Worm (Caenorhabditis elegans) whole organism, L4 larva: Measurements from ENCODE around the gene mrpl-32.

Experiments
- F37D6.2 ChIP-seq: sonication (generic microtip); optimal IDR thresholded peaks from 2 replicates; lab custom pipeline; 2016; ENCODE audit warnings: mild to moderate bottlenecking, missing genetic modification characterization, missing compliant biosample characterization
- F49E8.2 ChIP-seq: sonication (generic microtip); optimal IDR thresholded peaks from 2 replicates; lab custom pipeline; 2016; ENCODE audit warnings: missing compliant biosample characterization, mild to moderate bottlenecking, missing genetic modification characterization, borderline replicate concordance
- T26A8.4 ChIP-seq: fragments of 200-800 bp; sonication (Bioruptor generic); IDR thresholded peaks from 2 replicates; pipeline ENCODE4 v1.3.6; 2022; ENCODE audit warnings: missing genetic modification characterization, missing compliant biosample characterization
- ZK546.5 ChIP-seq, 2 experiments: sonication (generic microtip); optimal IDR thresholded peaks; 2 replicates each; lab custom pipeline; 2017; ENCODE audit warnings: missing biosample characterization in 2 of 2, missing genetic modification characterization in 2 of 2
- aha-1 ChIP-seq: fragments of 150-350 bp; peaks from one replicate; lab custom pipeline; 2014; ENCODE audit warnings: missing biosample characterization, missing genetic modification characterization
- ama-1 ChIP-seq: fragments of 150-350 bp; optimal IDR thresholded peaks from 2 replicates; lab custom pipeline; 2014; ENCODE audit warnings: inconsistent platforms, mixed read lengths
- arid-1 ChIP-seq: fragments of 200-800 bp; sonication (Bioruptor generic); conservative IDR thresholded peaks from 2 replicates; pipeline ENCODE4 v1.3.6; 2022; ENCODE audit warnings: missing genetic modification reagents, missing genetic modification characterization, missing compliant biosample characterization
- attf-4 ChIP-seq: sonication (generic microtip); optimal IDR thresholded peaks from 3 replicates; lab custom pipeline; 2017; ENCODE audit warnings: missing biosample characterization, missing genetic modification characterization
- ceh-20 ChIP-seq: fragments of 200-800 bp; sonication (Bioruptor generic); IDR thresholded peaks from 2 replicates; pipeline ENCODE4 v1.3.6; 2022; ENCODE audit warnings: missing genetic modification reagents, missing genetic modification characterization, missing compliant biosample characterization
- ceh-28 ChIP-seq: fragments of 150-350 bp; optimal IDR thresholded peaks from 2 replicates; lab custom pipeline; 2014; ENCODE audit warnings: missing biosample characterization, missing genetic modification reagents, missing genetic modification characterization
- ceh-44 ChIP-seq: fragments of 200-800 bp; sonication (Bioruptor generic); IDR thresholded peaks from 2 replicates; pipeline ENCODE4 v1.3.6; 2022; ENCODE audit warnings: missing genetic modification reagents, missing genetic modification characterization, missing compliant biosample characterization
- ceh-82 ChIP-seq: sonication (generic microtip); optimal IDR thresholded peaks from 2 replicates; lab custom pipeline; 2017; ENCODE audit warnings: missing biosample characterization, missing genetic modification characterization
- ces-1 ChIP-seq: fragments of 150-350 bp; sonication (generic microtip); optimal IDR thresholded peaks from 4 replicates; lab custom pipeline; 2014; ENCODE audit warnings: missing biosample characterization, missing genetic modification reagents, missing genetic modification characterization
- cey-2 ChIP-seq: sonication (generic microtip); optimal IDR thresholded peaks from 3 replicates; lab custom pipeline; 2017; ENCODE audit warnings: missing genetic modification characterization, mild to moderate bottlenecking, missing compliant biosample characterization, antibody characterized with exemption, borderline replicate concordance; ENCODE audit not compliant: insufficient read depth
- ctbp-1 ChIP-seq: fragments of 200-800 bp; sonication (Bioruptor generic); IDR thresholded peaks from 2 replicates; pipeline ENCODE4 v1.3.6; 2022; ENCODE audit warnings: missing genetic modification reagents, missing genetic modification characterization, missing compliant biosample characterization
- dmd-6 ChIP-seq: fragments of 200-800 bp; sonication (Bioruptor generic); IDR thresholded peaks from 2 replicates; pipeline ENCODE4 v1.3.6; 2022; ENCODE audit warnings: missing genetic modification reagents, missing genetic modification characterization, missing compliant biosample characterization
- dmd-8 ChIP-seq: fragments of 200-800 bp; sonication (Bioruptor generic); IDR thresholded peaks from 2 replicates; pipeline ENCODE4 v1.3.6; 2022; ENCODE audit warnings: missing genetic modification characterization, missing compliant biosample characterization
- dmd-9 ChIP-seq: fragments of 200-800 bp; sonication (Bioruptor generic); IDR thresholded peaks from 2 replicates; pipeline ENCODE4 v1.3.6; 2022; ENCODE audit warnings: missing genetic modification reagents, missing genetic modification characterization, missing compliant biosample characterization
- dpl-1 ChIP-seq: fragments of 150-350 bp; optimal IDR thresholded peaks from 2 replicates; lab custom pipeline; 2014; ENCODE audit warnings: missing biosample characterization, missing genetic modification reagents, missing genetic modification characterization
- duxl-1 ChIP-seq: sonication (generic microtip); optimal IDR thresholded peaks from 2 replicates; lab custom pipeline; 2016; ENCODE audit warnings: mild to moderate bottlenecking, missing genetic modification characterization, moderate library complexity, missing compliant biosample characterization; ENCODE audit not compliant: poor library complexity
- jun-1 ChIP-seq: fragments of 150-350 bp; optimal IDR thresholded peaks from 2 replicates; lab custom pipeline; 2014; ENCODE audit warnings: missing biosample characterization, missing genetic modification reagents, missing genetic modification characterization
- lin-15B ChIP-seq: fragments of 150-350 bp; sonication (generic microtip); optimal IDR thresholded peaks from 3 replicates; lab custom pipeline; 2014; ENCODE audit warnings: missing biosample characterization, missing genetic modification characterization
- lin-38 ChIP-seq: fragments of 200-800 bp; sonication (Bioruptor generic); IDR thresholded peaks from 2 replicates; pipeline ENCODE4 v1.3.6; 2022; ENCODE audit warnings: missing genetic modification reagents, missing genetic modification characterization, missing compliant biosample characterization
- lir-3 ChIP-seq: sonication (generic microtip); optimal IDR thresholded peaks from 2 replicates; lab custom pipeline; 2016; ENCODE audit warnings: mild to moderate bottlenecking, missing genetic modification characterization, missing compliant biosample characterization
- lsy-2 ChIP-seq, 2 experiments: fragments of 150-350 bp in 1 of 2; sonication (generic microtip) in 1 of 2; optimal IDR thresholded peaks; 2 replicates each; lab custom pipeline; 2014 to 2017; ENCODE audit warnings: missing biosample characterization in 2 of 2, missing genetic modification characterization in 2 of 2
- mdl-1 ChIP-seq, 2 experiments: fragments of 150-350 bp in 1 of 2; sonication (generic microtip) in 1 of 2; optimal IDR thresholded peaks; 2 replicates each; lab custom pipeline; 2014 to 2017; ENCODE audit warnings: missing biosample characterization in 2 of 2, missing genetic modification characterization in 2 of 2
- mxl-3 ChIP-seq: fragments of 200-800 bp; sonication (Bioruptor generic); optimal IDR thresholded peaks from 2 replicates; lab custom pipeline; 2018; ENCODE audit warnings: mild to moderate bottlenecking, missing genetic modification characterization, missing compliant biosample characterization
- nhr-11 ChIP-seq: fragments of 150-350 bp; optimal IDR thresholded peaks from 2 replicates; lab custom pipeline; 2014; ENCODE audit warnings: missing biosample characterization, missing genetic modification characterization
- nhr-237 ChIP-seq: sonication (generic microtip); optimal IDR thresholded peaks from 2 replicates; lab custom pipeline; 2017; ENCODE audit warnings: missing biosample characterization, missing genetic modification characterization
- nhr-25 ChIP-seq: sonication (generic microtip); optimal IDR thresholded peaks from 2 replicates; lab custom pipeline; 2017; ENCODE audit warnings: missing genetic modification characterization, mild to moderate bottlenecking, missing compliant biosample characterization, antibody characterized with exemption, moderate library complexity, borderline replicate concordance; ENCODE audit not compliant: insufficient read depth
- nhr-28 ChIP-seq: fragments of 150-350 bp; optimal IDR thresholded peaks from 2 replicates; lab custom pipeline; 2014; ENCODE audit warnings: missing biosample characterization, missing genetic modification characterization
- nhr-42 ChIP-seq: fragments of 200-800 bp; sonication (Bioruptor generic); IDR thresholded peaks from 2 replicates; pipeline ENCODE4 v1.3.6; 2022; ENCODE audit warnings: missing genetic modification characterization, missing compliant biosample characterization
- nhr-6 ChIP-seq: fragments of 150-350 bp; optimal IDR thresholded peaks from 2 replicates; lab custom pipeline; 2014; ENCODE audit warnings: missing biosample characterization, missing genetic modification characterization
- nhr-76 ChIP-seq: fragments of 150-350 bp; optimal IDR thresholded peaks from 2 replicates; lab custom pipeline; 2014; ENCODE audit warnings: missing biosample characterization, missing genetic modification characterization
- nhr-77 ChIP-seq: fragments of 150-350 bp; optimal IDR thresholded peaks from 2 replicates; lab custom pipeline; 2014; ENCODE audit warnings: missing biosample characterization, missing genetic modification characterization
- pha-4 ChIP-seq, 2 experiments: fragments of 150-350 bp in 1 of 2; fragments of 200-800 bp in 1 of 2; sonication (Bioruptor generic) in 1 of 2; IDR thresholded peaks in 1 of 2; optimal IDR thresholded peaks in 1 of 2; 2 replicates each; pipeline versions ENCODE4 v1.3.6 to Lab custom; 2014 to 2022; ENCODE audit warnings: missing genetic modification characterization in 2 of 2, missing genetic modification reagents in 2 of 2, missing biosample characterization in 1 of 2, missing compliant biosample characterization in 1 of 2
- php-3 ChIP-seq: fragments of 200-800 bp; sonication (Bioruptor generic); IDR thresholded peaks from 2 replicates; pipeline ENCODE4 v1.3.6; 2022; ENCODE audit warnings: missing genetic modification reagents, missing genetic modification characterization, missing compliant biosample characterization
- pqm-1 ChIP-seq: sonication (generic microtip); optimal IDR thresholded peaks from 2 replicates; lab custom pipeline; 2017; ENCODE audit warnings: missing biosample characterization, missing genetic modification characterization
- rbr-2 ChIP-seq: sonication (generic microtip); optimal IDR thresholded peaks from 2 replicates; lab custom pipeline; 2016; ENCODE audit warnings: missing genotype, missing genetic modification characterization, missing compliant biosample characterization
- sdz-12 ChIP-seq: fragments of 200-800 bp; sonication (Bioruptor generic); optimal IDR thresholded peaks from 2 replicates; lab custom pipeline; 2018; ENCODE audit warnings: mild to moderate bottlenecking, missing genetic modification characterization, missing compliant biosample characterization
- set-16 ChIP-seq: fragments of 200-800 bp; sonication (Bioruptor generic); IDR thresholded peaks from 2 replicates; pipeline ENCODE4 v1.3.6; 2022; ENCODE audit warnings: missing genetic modification reagents, missing genetic modification characterization, missing compliant biosample characterization
- snpc-4 ChIP-seq: fragments of 150-350 bp; optimal IDR thresholded peaks from 2 replicates; lab custom pipeline; 2014; ENCODE audit warnings: missing biosample characterization, missing genetic modification characterization
- spr-1 ChIP-seq: sonication (generic microtip); optimal IDR thresholded peaks from 2 replicates; lab custom pipeline; 2016; ENCODE audit warnings: mild to moderate bottlenecking, missing genetic modification characterization, missing compliant biosample characterization
- spr-3 ChIP-seq: fragments of 200-800 bp; sonication (Bioruptor generic); optimal IDR thresholded peaks from 2 replicates; lab custom pipeline; 2018; ENCODE audit warnings: mild to moderate bottlenecking, missing genetic modification characterization, missing compliant biosample characterization
- tra-1 ChIP-seq: fragments of 200-800 bp; sonication (Bioruptor generic); IDR thresholded peaks from 2 replicates; pipeline ENCODE4 v1.3.6; 2022; ENCODE audit warnings: missing genetic modification reagents, missing genetic modification characterization, missing compliant biosample characterization
- unc-62 ChIP-seq, 3 experiments: fragments of 150-350 bp in 1 of 3; sonication (generic microtip); optimal IDR thresholded peaks in 2 of 3; peaks in 1 of 3; 1 replicate in 1 of 3; 2 replicates in 2 of 3; lab custom pipeline; 2014 to 2017; ENCODE audit warnings: missing biosample characterization in 3 of 3, missing genetic modification characterization in 3 of 3, missing genetic modification reagents in 3 of 3, missing genotype in 1 of 3
- zag-1 ChIP-seq: fragments of 150-350 bp; optimal IDR thresholded peaks from 2 replicates; lab custom pipeline; 2014; ENCODE audit warnings: missing biosample characterization, missing genetic modification characterization
- zfp-2 ChIP-seq: sonication (generic microtip); optimal IDR thresholded peaks from 2 replicates; lab custom pipeline; 2016; ENCODE audit warnings: mild to moderate bottlenecking, missing genetic modification characterization, missing compliant biosample characterization
- zip-11 ChIP-seq: fragments of 200-800 bp; sonication (Bioruptor generic); IDR thresholded peaks from 2 replicates; pipeline ENCODE4 v1.3.6; 2022; ENCODE audit warnings: missing genetic modification characterization, missing compliant biosample characterization
- zip-2 ChIP-seq: fragments of 150-350 bp; optimal IDR thresholded peaks from 2 replicates; lab custom pipeline; 2014; ENCODE audit warnings: missing biosample characterization, missing genetic modification characterization

mrpl-32 gene

DNA sequence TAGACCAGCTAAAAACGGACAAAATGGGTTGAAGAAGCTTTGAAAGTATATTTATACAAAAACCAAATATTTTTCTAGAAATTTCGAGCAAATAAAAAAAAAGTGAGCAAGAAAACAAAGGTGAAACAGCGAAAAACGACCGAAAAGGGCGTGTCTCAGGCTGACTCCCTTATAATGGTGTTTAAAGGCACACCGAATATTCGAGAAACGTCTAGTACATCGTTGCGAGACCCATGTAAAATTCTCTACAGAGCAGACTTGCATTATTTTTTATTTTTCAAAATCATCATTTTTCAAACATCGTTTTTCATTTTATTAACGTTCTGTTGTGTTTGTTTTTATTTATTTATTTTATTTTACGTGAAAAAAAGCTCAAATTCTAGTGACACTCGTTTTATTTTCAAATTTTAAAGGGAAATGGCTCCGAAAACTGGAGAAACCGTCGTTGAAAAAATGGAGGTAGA, 2.6 kb upstream of the mrpl-32 start, which contains the start of gene rpn-3 (continued):
- TF ChIP-seq pha-4 (GFP tag; IDR thresholded peaks at IDR 0.05; lab: Robert Waterston, UW) (peak; percentile 93), pha-4 (tag; optimal IDR thresholded peaks at IDR 0.05; lab: Kevin White, UChicago) (peak; percentile 98), dmd-9 (GFP tag; lab: Robert Waterston, UW) (peak; percentile 81), ces-1 (GFP tag; lab: Kevin White, UChicago) (peak; percentile 24), T26A8.4 (GFP tag; lab: Robert Waterston, UW) (peak; percentile 96), lsy-2 (tag; optimal IDR thresholded peaks at IDR 0.05; lab: Kevin White, UChicago) (peak; percentile 91 to 98), lin-38 (GFP tag; lab: Robert Waterston, UW) (peak; percentile 99), mxl-3 (peak; percentile 56), F37D6.2 (tag; lab: Kevin White, UChicago) (peak; percentile 88), aha-1 (peak; percentile 96), nhr-28 (peak; percentile 96), nhr-25 (tag; lab: Kevin White, UChicago) (peak; percentile 70), nhr-77 (tag; lab: Kevin White, UChicago) (peak; percentile 98), ctbp-1 (GFP tag; lab: Robert Waterston, UW) (peak; percentile 81), duxl-1 (tag; lab: Kevin White, UChicago) (peak; percentile 76), set-16 (GFP tag; lab: Robert Waterston, UW) (peak; percentile 26; the same call in 1 of the 2 replicates), zag-1 (tag; lab: Kevin White, UChicago) (no peak), lin-15B (tag; lab: Kevin White, UChicago) (peak; percentile 73), zip-11 (no peak), ceh-20 (GFP tag; lab: Robert Waterston, UW) (peak; percentile 94), tra-1 (GFP tag; lab: Robert Waterston, UW) (peak; percentile 91), snpc-4 (tag; lab: Kevin White, UChicago) (no peak), jun-1 (tag; lab: Kevin White, UChicago) (peak; percentile 74), nhr-42 (GFP tag; lab: Robert Waterston, UW) (peak; percentile 72; the same call in 1 of the 2 replicates), ceh-82 (no peak), dpl-1 (GFP tag; lab: Kevin White, UChicago) (peak; percentile 89), mdl-1 (tag; optimal IDR thresholded peaks at IDR 0.05; lab: Kevin White, UChicago) (peak in 1 of 2 experiments; percentile 48), cey-2 (no peak), nhr-11 (tag; lab: Kevin White, UChicago) (peak; percentile 98), pqm-1 (tag; lab: Kevin White, UChicago) (peak; percentile 42), php-3 (GFP tag; lab: Robert Waterston, UW) (peak; percentile 58), F49E8.2 (peak; percentile 87), ama-1 (lab: Kevin White, UChicago) (peak; percentile 75), zfp-2 (tag; lab: Kevin White, UChicago) (peak; percentile 75), ZK546.5 (tag; optimal IDR thresholded peaks at IDR 0.05; lab: Kevin White, UChicago) (no peak), spr-1 (tag; lab: Kevin White, UChicago) (peak; percentile 87), arid-1 (GFP tag; lab: Robert Waterston, UW) (peak; percentile 89; the same call in 1 of the 2 replicates), dmd-8 (GFP tag; lab: Robert Waterston, UW) (no peak), rbr-2 (peak; percentile 95), nhr-76 (tag; lab: Kevin White, UChicago) (peak; percentile 58), ceh-28 (tag; lab: Kevin White, UChicago) (no peak), unc-62 (GFP tag; optimal IDR thresholded peaks at IDR 0.05 in 1 of 2; lab: Kevin White, UChicago) (peak in 1 of 2 experiments; percentile 72), unc-62 (tag; optimal IDR thresholded peaks at IDR 0.05; lab: Kevin White, UChicago) (no peak), dmd-6 (GFP tag; lab: Robert Waterston, UW) (peak; percentile 91), sdz-12 (no peak), nhr-237 (peak; percentile 37), nhr-6 (peak; percentile 94), zip-2 (tag; lab: Kevin White, UChicago) (peak; percentile 85), lir-3 (tag; lab: Kevin White, UChicago) (peak; percentile 61), spr-3 (GFP tag; lab: Kevin White, UChicago) (peak; percentile 78), attf-4 (tag; lab: Kevin White, UChicago) (no peak), ceh-44 (GFP tag; lab: Robert Waterston, UW) (no peak)
